Fruit fly (Drosophila melanogaster): ENCODE data around the gene CG8475.

CG8475 gene

DNA sequence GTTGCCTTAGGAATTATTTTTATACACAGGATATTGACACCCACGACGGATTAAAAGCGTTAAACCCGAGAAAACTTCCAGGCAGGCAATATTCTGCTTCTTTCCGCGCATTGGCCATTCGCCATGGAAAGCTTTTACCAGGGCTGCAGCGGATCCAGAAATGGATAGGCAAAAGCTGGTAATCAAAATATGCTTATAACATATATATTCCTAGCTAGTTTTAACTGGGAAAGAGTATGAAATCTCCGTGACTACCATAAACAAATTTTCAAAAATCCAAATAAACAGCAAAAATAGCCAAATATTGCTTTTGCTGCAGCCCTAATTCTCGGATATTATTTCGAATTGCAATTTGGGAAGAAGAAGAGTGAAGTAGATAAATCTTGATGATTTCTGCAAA lies 37.2 kb downstream of the CG8475 start, which contains the start of the genes PAPLA1 and Rbsn-5:
Gene PAPLA1, minus strand, starts transcription at position 141 of the 400 bp plus-strand sequence.
Gene Rbsn-5, plus strand, starts transcription at position 335 of the 400 bp plus-strand sequence.
- TF ChIP-seq CG9139 (GFP tag; optimal IDR thresholded peaks at IDR 0.05) (peak; percentile 62), Ets96B (tag; optimal IDR thresholded peaks at IDR 0.05) (peak; percentile 89), CG6808 (GFP tag; optimal IDR thresholded peaks at IDR 0.05) (peak; percentile 89), Sox15 (GFP tag; optimal IDR thresholded peaks at IDR 0.05) (peak; percentile 93), net (GFP tag; optimal IDR thresholded peaks at IDR 0.05) (peak; percentile 91), Sox102F (GFP tag; optimal IDR thresholded peaks at IDR 0.05) (peak; percentile 94), Smox (GFP tag; optimal IDR thresholded peaks at IDR 0.05) (peak; percentile 94), CG3032 (tag; optimal IDR thresholded peaks at IDR 0.05) (peak; percentile 94), CG4318 (GFP tag; optimal IDR thresholded peaks at IDR 0.05) (peak; percentile 82), lz (GFP tag; optimal IDR thresholded peaks at IDR 0.05) (peak; percentile 96), CG16779 (tag; optimal IDR thresholded peaks at IDR 0.05) (peak; percentile 74), svp (GFP tag) (peak; percentile 98), CG1621 (tag; optimal IDR thresholded peaks at IDR 0.05) (peak; percentile 89), CG15336 (GFP tag; IDR thresholded peaks at IDR 0.05) (peak; percentile 82), Hr38 (GFP tag; optimal IDR thresholded peaks at IDR 0.05) (peak; percentile 76), CG32006 (GFP tag; optimal IDR thresholded peaks at IDR 0.05) (peak; percentile 93), topi (GFP tag; optimal IDR thresholded peaks at IDR 0.05) (peak; percentile 94), Lpt (GFP tag; optimal IDR thresholded peaks at IDR 0.05) (peak; percentile 87), Sox14 (GFP tag; optimal IDR thresholded peaks at IDR 0.05) (peak; percentile 96), CG31627 (GFP tag; optimal IDR thresholded peaks at IDR 0.05) (peak; percentile 98), CG11294 (GFP tag; IDR thresholded peaks at IDR 0.05) (peak; percentile 86), spab (GFP tag; optimal IDR thresholded peaks at IDR 0.05) (peak; percentile 78), pdm3 (GFP tag; optimal IDR thresholded peaks at IDR 0.05) (peak; percentile 96), CG11902 (GFP tag; optimal IDR thresholded peaks at IDR 0.05) (peak; percentile 94), Met (GFP tag; optimal IDR thresholded peaks at IDR 0.05) (peak; percentile 95), esn (GFP tag; optimal IDR thresholded peaks at IDR 0.05) (peak; percentile 97), CG6854 (GFP tag; optimal IDR thresholded peaks at IDR 0.05) (peak; percentile 85), CG11762 (GFP tag; optimal IDR thresholded peaks at IDR 0.05; ENCODE audit: insufficient read depth) (peak; percentile 90), CG10669 (GFP tag; optimal IDR thresholded peaks at IDR 0.05) (peak; percentile 91), Eip93F (GFP tag; optimal IDR thresholded peaks at IDR 0.05) (peak; percentile 16), dac (GFP tag; optimal IDR thresholded peaks at IDR 0.05) (peak; percentile 89), CG34406 (GFP tag; optimal IDR thresholded peaks at IDR 0.05) (peak; percentile 88), Hr4 (GFP tag; optimal IDR thresholded peaks at IDR 0.05) (peak; percentile 96), Ets21C (GFP tag; optimal IDR thresholded peaks at IDR 0.05) (peak; percentile 95), eg (GFP tag; IDR thresholded peaks at IDR 0.05) (peak; percentile 93), ss (GFP tag; optimal IDR thresholded peaks at IDR 0.05) (peak; percentile 80 to 86), achi (GFP tag; optimal IDR thresholded peaks at IDR 0.05) (peak; percentile 93), OdsH (GFP tag; optimal IDR thresholded peaks at IDR 0.05) (peak; percentile 96), CG6163 (GFP tag; IDR thresholded peaks at IDR 0.05) (peak; percentile 94), cyc (GFP tag; optimal IDR thresholded peaks at IDR 0.05) (peak; percentile 97), Eip78C (GFP tag) (peak; percentile 97), acj6 (GFP tag; optimal IDR thresholded peaks at IDR 0.05) (peak; percentile 96), CG10631 (GFP tag; optimal IDR thresholded peaks at IDR 0.05) (peak; percentile 95), fkh (GFP tag; optimal IDR thresholded peaks at IDR 0.05) (peak; percentile 93), CG8632 (GFP tag; optimal IDR thresholded peaks at IDR 0.05) (peak; percentile 87), Eip75B (GFP tag; optimal IDR thresholded peaks at IDR 0.05) (peak; percentile 95), salr (GFP tag; optimal IDR thresholded peaks at IDR 0.05) (peak; percentile 82 to 87), CG8319 (GFP tag; optimal IDR thresholded peaks at IDR 0.05) (peak; percentile 91), CG3919 (GFP tag; optimal IDR thresholded peaks at IDR 0.05) (peak; percentile 95), CG6276 (GFP tag; optimal IDR thresholded peaks at IDR 0.05) (peak; percentile 73), CG8119 (GFP tag; IDR thresholded peaks at IDR 0.05) (peak; percentile 79), CG6792 (GFP tag; optimal IDR thresholded peaks at IDR 0.05) (peak; percentile 92)

All from whole organism, prepupa.